Worm (Caenorhabditis elegans): ENCODE data around the gene mdt-9.

ce11 chrIV:13390770-13391169 is 4.6 kb downstream of the mdt-9 start:
- TF ChIP-seq snpc-4 (tag; optimal IDR thresholded peaks at IDR 0.05), result no peak
- TF ChIP-seq flh-1 (GFP tag; optimal IDR thresholded peaks at IDR 0.05), result no peak
- no peak for TF ChIP-seq blmp-1 (tag; optimal IDR thresholded peaks at IDR 0.05)
- no peak for TF ChIP-seq elt-3 (tag; optimal IDR thresholded peaks at IDR 0.05)
- TF ChIP-seq nhr-28 (tag; optimal IDR thresholded peaks at IDR 0.05), result no peak
- TF ChIP-seq drap-1 (GFP tag; optimal IDR thresholded peaks at IDR 0.05), result no peak
- no peak for TF ChIP-seq M03D4.4 (tag; optimal IDR thresholded peaks at IDR 0.05)
- TF ChIP-seq mep-1 (tag; optimal IDR thresholded peaks at IDR 0.05), result no peak

Measured in whole organism, mixed stage, embryonic.